Worm (Caenorhabditis elegans): ENCODE measurements around the gene T09B9.5.

T09B9.5 gene

ce11 chrX:9777481-9777880, at the start of gene T09B9.5:
TSS of gene T09B9.5 (plus strand) at chrX:9777781.
- TF ChIP-seq nhr-90 (tag; optimal IDR thresholded peaks at IDR 0.05) (no peak), rpc-1 (optimal IDR thresholded peaks at IDR 0.05) (no peak), rpc-1 (tag; optimal IDR thresholded peaks at IDR 0.05) (no peak), cebp-1 (GFP tag; IDR thresholded peaks at IDR 0.05) (no peak), cebp-1 (tag; optimal IDR thresholded peaks at IDR 0.05) (no peak), F22D6.2 (tag; optimal IDR thresholded peaks at IDR 0.05) (no peak), pbrm-1 (GFP tag; IDR thresholded peaks at IDR 0.05) (no peak), athp-1 (tag; optimal IDR thresholded peaks at IDR 0.05) (no peak)

ce11 chrX:9735479-9735878, 42.1 kb upstream of the T09B9.5 start:
- no peak for TF ChIP-seq snpc-1.1 (tag; optimal IDR thresholded peaks at IDR 0.05; ENCODE audit: insufficient read depth)
- no peak for TF ChIP-seq F10E7.11 (tag; optimal IDR thresholded peaks at IDR 0.05)

DNA sequence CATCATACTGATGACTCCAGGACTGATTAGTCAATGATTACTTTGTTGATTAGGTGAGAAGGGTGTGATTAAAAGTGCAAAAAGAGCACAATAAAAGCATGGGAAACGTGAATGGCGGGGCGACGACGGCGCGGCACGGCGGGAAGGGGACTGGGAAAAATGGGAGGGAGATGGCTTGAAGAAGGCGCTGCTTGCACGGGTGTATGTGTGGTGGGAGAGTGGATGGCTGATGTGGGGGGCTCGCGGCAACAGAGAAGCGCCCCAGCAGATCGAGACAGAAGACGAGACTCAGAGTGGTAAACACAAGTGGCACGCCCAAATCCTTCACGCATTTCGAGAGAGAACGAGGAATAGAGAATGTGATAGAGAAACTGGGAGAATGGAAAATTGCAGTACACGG, 39.9 kb upstream of the T09B9.5 start, which contains the start of gene F15G9.5:
TSS of gene F15G9.5 (minus strand) at position 159 of the 400 bp plus-strand sequence.
- TF ChIP-seq chd-7 (tag; optimal IDR thresholded peaks at IDR 0.05) (peak; percentile 14), dpl-1 (GFP tag; optimal IDR thresholded peaks at IDR 0.05) (no peak), rec-8 (tag; optimal IDR thresholded peaks at IDR 0.05) (no peak), ceh-91 (GFP tag; IDR thresholded peaks at IDR 0.05) (no peak), zfh-2 (GFP tag; conservative IDR thresholded peaks at IDR 0.05) (peak; percentile 94), atf-7 (tag; optimal IDR thresholded peaks at IDR 0.05) (no peak), F52B5.7 (tag; optimal IDR thresholded peaks at IDR 0.05) (peak; percentile 48), egrh-3 (GFP tag; IDR thresholded peaks at IDR 0.05) (peak; percentile 64), mxl-1 (tag; optimal IDR thresholded peaks at IDR 0.05) (no peak), mel-28 (tag; optimal IDR thresholded peaks at IDR 0.05; ENCODE audit: borderline replicate concordance) (no peak), dox-1 (GFP tag; IDR thresholded peaks at IDR 0.05) (peak; percentile 42; the same call in 1 of the 2 replicates), K11D2.4 (GFP tag; IDR thresholded peaks at IDR 0.05) (0 out of 2 replicates have a peak, but pooled peaks have one; percentile 24), hmg-1.2 (GFP tag; IDR thresholded peaks at IDR 0.05) (peak; percentile 23; the same call in 1 of the 2 replicates), ceh-27 (GFP tag; optimal IDR thresholded peaks at IDR 0.05) (peak; percentile 29), xnd-1 (tag; optimal IDR thresholded peaks at IDR 0.05) (no peak)

- TF ChIP-seq F52B5.7 (tag; optimal IDR thresholded peaks at IDR 0.05) (no peak), ceh-100 (GFP tag; IDR thresholded peaks at IDR 0.05) (no peak), let-526 (GFP tag; IDR thresholded peaks at IDR 0.05) (no peak), let-607 (tag; optimal IDR thresholded peaks at IDR 0.05) (no peak), ztf-6 (GFP tag; IDR thresholded peaks at IDR 0.05) (no peak), fkh-3 (tag; optimal IDR thresholded peaks at IDR 0.05) (no peak), K11D2.4 (GFP tag; IDR thresholded peaks at IDR 0.05) (no peak), rec-8 (tag; optimal IDR thresholded peaks at IDR 0.05) (no peak), aptf-2 (GFP tag; conservative IDR thresholded peaks at IDR 0.05) (no peak), bed-2 (GFP tag; IDR thresholded peaks at IDR 0.05) (no peak), sea-2 (GFP tag; IDR thresholded peaks at IDR 0.05) (no peak), ceh-40 (GFP tag; IDR thresholded peaks at IDR 0.05) (no peak), F57C9.4 (tag; optimal IDR thresholded peaks at IDR 0.05) (no peak), nhr-27 (tag; optimal IDR thresholded peaks at IDR 0.05) (no peak), bed-1 (GFP tag; IDR thresholded peaks at IDR 0.05) (no peak), zfh-2 (GFP tag; conservative IDR thresholded peaks at IDR 0.05) (no peak), pha-4 (tag; optimal IDR thresholded peaks at IDR 0.05) (no peak), dpl-1 (GFP tag; optimal IDR thresholded peaks at IDR 0.05) (no peak), mel-28 (tag; optimal IDR thresholded peaks at IDR 0.05; ENCODE audit: borderline replicate concordance) (no peak), egl-44 (GFP tag; IDR thresholded peaks at IDR 0.05) (no peak)
These were observed 35.5 kb upstream of the T09B9.5 start for ce11 chrX:9742058-9742457.

All from whole organism, young adult.